Worm (Caenorhabditis elegans): ENCODE data around the gene F13A2.3.

DNA sequence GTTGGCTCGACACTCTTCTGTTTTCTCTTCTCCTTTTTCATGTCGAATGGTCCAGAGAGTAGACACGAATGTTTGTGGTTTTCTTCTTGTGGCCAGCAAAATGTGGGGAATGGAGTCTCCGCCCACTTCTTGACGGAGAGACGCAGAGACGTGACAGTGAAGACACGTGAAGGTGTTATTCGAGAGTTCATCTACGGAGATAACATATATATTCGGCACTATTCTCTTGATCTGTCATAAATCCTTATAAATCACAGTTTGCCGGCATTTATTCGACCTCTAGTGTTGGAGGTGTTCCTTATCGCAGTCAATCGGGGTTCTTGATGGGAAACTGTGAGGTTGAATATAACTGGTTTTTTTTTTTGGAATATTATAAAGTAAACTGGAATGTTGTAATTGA is 34.7 kb downstream of the F13A2.3 start, which contains the start of gene F32D1.3:
- TF ChIP-seq him-1 (tag; optimal IDR thresholded peaks at IDR 0.05) (no peak), W03F9.2 (tag; optimal IDR thresholded peaks at IDR 0.05) (no peak)

All from whole organism, L4/young adult.